Fruit fly (Drosophila melanogaster) whole organism, embryonic: Measurements from ENCODE around the gene NKCC.

Source experiments
- Asciz ChIP-seq: fragments of 200-800 bp; sonication (Bioruptor generic); optimal IDR thresholded peaks from 2 replicates; lab custom pipeline; 2017; ENCODE audit warnings: missing biosample characterization, mild to moderate bottlenecking, missing genetic modification characterization, missing genetic modification reagents
- Atf-2 ChIP-seq: fragments of 200-800 bp; sonication (Bioruptor generic); optimal IDR thresholded peaks from 2 replicates; lab custom pipeline; 2016; ENCODE audit warnings: missing biosample characterization, missing genetic modification characterization
- CG11093 ChIP-seq: fragments of 200-800 bp; sonication (Bioruptor generic); IDR thresholded peaks from 3 replicates; pipeline ENCODE4 v1.3.6; 2022; ENCODE audit warnings: missing biosample characterization, missing genetic modification characterization
- CG12155 ChIP-seq: fragments of 200-800 bp; sonication (Bioruptor generic); optimal IDR thresholded peaks from 3 replicates; lab custom pipeline; 2016; ENCODE audit warnings: missing biosample characterization, missing genetic modification characterization
- CG12769 ChIP-seq: fragments of 200-800 bp; sonication (Bioruptor generic); optimal IDR thresholded peaks from 2 replicates; lab custom pipeline; 2019; ENCODE audit warnings: missing biosample characterization, mild to moderate bottlenecking, missing genetic modification characterization, moderate library complexity
- CG13296 ChIP-seq: fragments of 200-800 bp; sonication (Bioruptor generic); optimal IDR thresholded peaks from 3 replicates; lab custom pipeline; 2018; ENCODE audit warnings: missing biosample characterization, mild to moderate bottlenecking, missing genetic modification characterization
- CG14050 ChIP-seq: fragments of 200-800 bp; sonication (Bioruptor generic); IDR thresholded peaks from 3 replicates; pipeline ENCODE4 v1.3.6; 2022; ENCODE audit warnings: missing biosample characterization, missing genetic modification characterization
- CG14860 ChIP-seq: fragments of 200-800 bp; sonication (Bioruptor generic); IDR thresholded peaks from 3 replicates; pipeline ENCODE4 v1.3.6; 2022; ENCODE audit warnings: missing biosample characterization, missing genetic modification characterization; ENCODE audit not compliant: partially characterized antibody
- CG15073 ChIP-seq: fragments of 200-800 bp; sonication (Bioruptor generic); optimal IDR thresholded peaks from 2 replicates; lab custom pipeline; 2016; ENCODE audit warnings: missing biosample characterization, missing genetic modification characterization
- CG15514 ChIP-seq: fragments of 200-800 bp; sonication (Bioruptor generic); optimal IDR thresholded peaks from 3 replicates; lab custom pipeline; 2017; ENCODE audit warnings: missing biosample characterization, missing genetic modification characterization, mild to moderate bottlenecking, moderate library complexity, missing genetic modification reagents
- CG1647 ChIP-seq: fragments of 200-800 bp; sonication (Bioruptor generic); optimal IDR thresholded peaks from 3 replicates; lab custom pipeline; 2016; ENCODE audit warnings: missing biosample characterization, missing genetic modification characterization
- CG18599 ChIP-seq: fragments of 200-800 bp; sonication (Bioruptor generic); optimal IDR thresholded peaks from 3 replicates; lab custom pipeline; 2017; ENCODE audit warnings: missing biosample characterization, missing genetic modification characterization, mild to moderate bottlenecking, moderate library complexity, missing genetic modification reagents
- CG2116 ChIP-seq: fragments of 200-800 bp; sonication (Bioruptor generic); optimal IDR thresholded peaks from 3 replicates; lab custom pipeline; 2018; ENCODE audit warnings: missing biosample characterization, mild to moderate bottlenecking, missing genetic modification characterization
- CG2712 ChIP-seq: fragments of 200-800 bp; optimal IDR thresholded peaks from 3 replicates; lab custom pipeline; 2019; ENCODE audit warnings: missing biosample characterization, mild to moderate bottlenecking, missing genetic modification characterization, moderate library complexity
- CG2889 ChIP-seq: fragments of 200-800 bp; sonication (Bioruptor generic); IDR thresholded peaks from 3 replicates; pipeline ENCODE4 v1.3.6; 2022; ENCODE audit warnings: missing biosample characterization, missing genetic modification characterization
- CG32767 ChIP-seq: fragments of 200-800 bp; sonication (Bioruptor generic); IDR thresholded peaks from 2 replicates; pipeline ENCODE4 v1.3.6; 2022; ENCODE audit warnings: missing biosample characterization, missing genetic modification characterization
- CG3281 ChIP-seq: fragments of 200-800 bp; sonication (Bioruptor generic); optimal IDR thresholded peaks from 3 replicates; lab custom pipeline; 2017; ENCODE audit warnings: missing biosample characterization, mild to moderate bottlenecking, missing genetic modification characterization
- CG3726 ChIP-seq: fragments of 200-800 bp; sonication (Bioruptor generic); IDR thresholded peaks from 3 replicates; pipeline ENCODE4, ENCODE4 v1.3.6; 2022; ENCODE audit warnings: missing biosample characterization, missing genetic modification characterization
- CG5953 ChIP-seq: fragments of 200-800 bp; sonication (Bioruptor generic); IDR thresholded peaks from 2 replicates; pipeline ENCODE4 v1.3.6; 2022; ENCODE audit warnings: missing biosample characterization, missing genetic modification characterization
- CG6654 ChIP-seq: fragments of 200-800 bp; sonication (Bioruptor generic); optimal IDR thresholded peaks from 2 replicates; lab custom pipeline; 2017; ENCODE audit warnings: missing biosample characterization, mild to moderate bottlenecking, missing genetic modification characterization
- CG6683 ChIP-seq: fragments of 200-800 bp; sonication (Bioruptor generic); optimal IDR thresholded peaks from 2 replicates; lab custom pipeline; 2017; ENCODE audit warnings: missing biosample characterization, mild to moderate bottlenecking, missing genetic modification characterization, missing genetic modification reagents
- CG9727 ChIP-seq: fragments of 200-800 bp; sonication (Bioruptor generic); optimal IDR thresholded peaks from 3 replicates; lab custom pipeline; 2017; ENCODE audit warnings: missing biosample characterization, mild to moderate bottlenecking, missing genetic modification characterization
- CG9932 ChIP-seq: fragments of 200-800 bp; sonication (Bioruptor generic); IDR thresholded peaks from 2 replicates; pipeline ENCODE4 v1.3.6; 2022; ENCODE audit warnings: missing biosample characterization, missing genetic modification characterization
- CoRest ChIP-seq: fragments of 200-800 bp; sonication (Bioruptor generic); optimal IDR thresholded peaks from 3 replicates; lab custom pipeline; 2018; ENCODE audit warnings: missing biosample characterization, mild to moderate bottlenecking, missing genetic modification characterization, moderate library complexity
- D ChIP-seq, 2 experiments: fragments of 200-800 bp in 1 of 2; fragments of >200 bp in 1 of 2; sonication (Bioruptor generic) in 1 of 2; optimal IDR thresholded peaks; 2 replicates in 1 of 2; 3 replicates in 1 of 2; lab custom pipeline; 2017; ENCODE audit warnings: mild to moderate bottlenecking in 1 of 2, missing biosample characterization in 1 of 2, missing genetic modification characterization in 1 of 2, missing genetic modification reagents in 1 of 2
- Dfd ChIP-seq, 2 experiments: fragments of >200 bp; optimal IDR thresholded peaks; 2 replicates each; lab custom pipeline; 2017; ENCODE audit warnings: missing biosample characterization in 2 of 2, missing genetic modification characterization in 2 of 2
- Dip3 ChIP-seq: fragments of 200-800 bp; sonication (Bioruptor generic); optimal IDR thresholded peaks from 3 replicates; lab custom pipeline; 2016; ENCODE audit warnings: missing biosample characterization, missing genetic modification characterization
- ERR ChIP-seq: fragments of 200-800 bp; sonication (Bioruptor generic); optimal IDR thresholded peaks from 2 replicates; lab custom pipeline; 2016; ENCODE audit warnings: missing biosample characterization, missing genetic modification characterization
- MTF-1 ChIP-seq: fragments of 200-800 bp; sonication (Bioruptor generic); optimal IDR thresholded peaks from 2 replicates; lab custom pipeline; 2018; ENCODE audit warnings: missing biosample characterization, mild to moderate bottlenecking, missing genetic modification characterization, borderline replicate concordance
- NfI ChIP-seq: fragments of 200-800 bp; sonication (Bioruptor generic); optimal IDR thresholded peaks from 3 replicates; lab custom pipeline; 2018; ENCODE audit warnings: missing biosample characterization, mild to moderate bottlenecking, missing genetic modification characterization, moderate library complexity
- Sry-β ChIP-seq: fragments of 200-800 bp; sonication (Bioruptor generic); optimal IDR thresholded peaks from 2 replicates; lab custom pipeline; 2018; ENCODE audit warnings: missing biosample characterization, mild to moderate bottlenecking, missing genetic modification characterization, moderate library complexity
- Sry-δ ChIP-seq: fragments of 200-800 bp; sonication (Bioruptor generic); optimal IDR thresholded peaks from 2 replicates; lab custom pipeline; 2016; ENCODE audit warnings: missing biosample characterization, missing genetic modification characterization
- Usf ChIP-seq: fragments of 200-800 bp; sonication (Bioruptor generic); optimal IDR thresholded peaks from 2 replicates; lab custom pipeline; 2017; ENCODE audit warnings: missing genotype, missing biosample characterization, missing genetic modification characterization
- chif ChIP-seq, 2 experiments: fragments of 200-800 bp; sonication (Bioruptor generic); optimal IDR thresholded peaks; 3 replicates each; lab custom pipeline; 2016; ENCODE audit warnings: missing biosample characterization in 2 of 2, missing genetic modification characterization in 2 of 2
- dati ChIP-seq: fragments of 200-800 bp; sonication (Bioruptor generic); IDR thresholded peaks from 2 replicates; pipeline ENCODE4 v1.3.6; 2022; ENCODE audit warnings: missing biosample characterization, missing genetic modification characterization
- dm ChIP-seq: fragments of 200-800 bp; sonication (Bioruptor generic); optimal IDR thresholded peaks from 3 replicates; lab custom pipeline; 2016; ENCODE audit warnings: missing biosample characterization, missing genetic modification characterization
- fru ChIP-seq: fragments of >200 bp; optimal IDR thresholded peaks from 2 replicates; lab custom pipeline; 2017
- ftz-f1 ChIP-seq: fragments of 200-800 bp; sonication (Bioruptor generic); optimal IDR thresholded peaks from 2 replicates; lab custom pipeline; 2016; ENCODE audit warnings: missing biosample characterization, missing genetic modification characterization
- fu2 ChIP-seq: fragments of 200-800 bp; sonication (Bioruptor generic); optimal IDR thresholded peaks from 2 replicates; lab custom pipeline; 2016; ENCODE audit warnings: missing biosample characterization, missing genetic modification characterization
- h ChIP-seq: fragments of >200 bp; optimal IDR thresholded peaks from 2 replicates; lab custom pipeline; 2017
- kay ChIP-seq: fragments of 200-800 bp; sonication (Bioruptor generic); optimal IDR thresholded peaks from 2 replicates; lab custom pipeline; 2016; ENCODE audit warnings: missing biosample characterization, missing genetic modification characterization
- lilli ChIP-seq: fragments of 200-800 bp; sonication (Bioruptor generic); optimal IDR thresholded peaks from 3 replicates; lab custom pipeline; 2016; ENCODE audit warnings: missing biosample characterization, missing genetic modification characterization
- maf-S ChIP-seq: fragments of 200-800 bp; sonication (Bioruptor generic); optimal IDR thresholded peaks from 2 replicates; lab custom pipeline; 2016; ENCODE audit warnings: missing biosample characterization, missing genetic modification characterization
- mirr ChIP-seq: fragments of 200-800 bp; sonication (Bioruptor generic); optimal IDR thresholded peaks from 3 replicates; lab custom pipeline; 2018; ENCODE audit warnings: missing biosample characterization, mild to moderate bottlenecking, missing genetic modification characterization
- odd ChIP-seq: fragments of 200-800 bp; sonication (Bioruptor generic); optimal IDR thresholded peaks from 2 replicates; lab custom pipeline; 2017; ENCODE audit warnings: missing biosample characterization, mild to moderate bottlenecking, missing genetic modification characterization
- row ChIP-seq: fragments of 200-800 bp; sonication (Bioruptor generic); IDR thresholded peaks from 3 replicates; pipeline ENCODE4 v1.3.6; 2022; ENCODE audit warnings: missing biosample characterization, missing genetic modification characterization
- schlank ChIP-seq: fragments of 200-800 bp; sonication (Bioruptor generic); optimal IDR thresholded peaks from 2 replicates; lab custom pipeline; 2018; ENCODE audit warnings: missing biosample characterization, mild to moderate bottlenecking, missing genetic modification characterization
- slou ChIP-seq: fragments of 200-800 bp; sonication (Bioruptor generic); optimal IDR thresholded peaks from 3 replicates; lab custom pipeline; 2016; ENCODE audit warnings: missing biosample characterization, missing genetic modification characterization
- sob ChIP-seq: fragments of 200-800 bp; sonication (Bioruptor generic); IDR thresholded peaks from 2 replicates; pipeline ENCODE4 v1.3.6; 2022; ENCODE audit warnings: missing biosample characterization, missing genetic modification characterization
- stwl ChIP-seq: fragments of 200-800 bp; sonication (Bioruptor generic); optimal IDR thresholded peaks from 3 replicates; lab custom pipeline; 2018; ENCODE audit warnings: missing biosample characterization, mild to moderate bottlenecking, missing genetic modification characterization, moderate library complexity
- zfh1 ChIP-seq: fragments of 200-800 bp; sonication (Bioruptor generic); IDR thresholded peaks from 3 replicates; pipeline ENCODE4 v1.3.6; 2022; ENCODE audit warnings: missing biosample characterization, missing genetic modification characterization

The NKCC gene

DNA sequence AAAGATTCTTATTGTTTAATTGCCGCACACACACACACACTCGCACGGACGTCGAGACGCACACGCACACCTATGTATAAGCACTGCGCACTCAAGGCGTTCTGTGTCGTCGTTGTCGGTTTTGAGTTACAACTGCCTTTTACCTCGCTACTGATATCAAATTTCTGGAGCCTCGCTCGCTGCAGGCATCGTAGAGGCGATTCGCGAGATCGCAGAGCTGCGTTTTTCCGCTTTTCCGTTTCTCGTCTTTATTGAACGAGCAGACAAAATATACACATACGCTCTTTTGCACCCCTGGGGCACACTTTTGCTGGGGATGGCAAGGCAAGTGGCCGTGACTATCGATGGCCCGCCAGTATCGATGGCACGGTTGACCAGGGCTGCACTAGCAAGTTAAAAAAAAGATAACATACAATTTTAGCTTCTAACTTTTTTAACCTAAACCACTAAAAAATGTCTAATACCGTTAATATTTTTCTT, 45.0 kb upstream of the NKCC start, which contains the start of gene CG2519 (continued):
- TF ChIP-seq Usf (no peak), CG13296 (GFP tag; lab: Kevin White, UChicago) (no peak), ftz-f1 (GFP tag; lab: Kevin White, UChicago) (peak; percentile 81), kay (GFP tag; lab: Kevin White, UChicago) (no peak), chif (GFP tag; optimal IDR thresholded peaks at IDR 0.05; lab: Kevin White, UChicago) (peak; percentile 33 to 51), CG2889 (GFP tag; lab: Robert Waterston, UW) (no peak), CG12769 (tag; lab: Kevin White, UChicago) (peak; percentile 42), slou (no peak), zfh1 (peak; percentile 66), CG1647 (GFP tag; lab: Kevin White, UChicago) (peak; percentile 36), Dfd (GFP tag; optimal IDR thresholded peaks at IDR 0.05; lab: Kevin White, UChicago) (no peak), lilli (GFP tag; lab: Kevin White, UChicago) (peak; percentile 77), CG5953 (GFP tag; lab: Robert Waterston, UW) (no peak), sob (peak; percentile 78), CG3726 (GFP tag; lab: Robert Waterston, UW) (no peak), CG14050 (GFP tag; lab: Robert Waterston, UW) (peak; percentile 14; the same call in 1 of the 3 replicates), CG32767 (GFP tag; lab: Robert Waterston, UW) (0 out of 2 replicates have a peak, but pooled peaks have one; percentile 14), CG14860 (peak; percentile 87), CG11093 (GFP tag; lab: Robert Waterston, UW) (no peak), row (GFP tag; lab: Robert Waterston, UW) (peak; percentile 86), CG2712 (tag; lab: Kevin White, UChicago) (no peak), CG6654 (GFP tag; lab: Kevin White, UChicago) (no peak), fu2 (GFP tag; lab: Kevin White, UChicago) (peak; percentile 67), Sry-δ (GFP tag; lab: Kevin White, UChicago) (peak; percentile 97), stwl (tag; lab: Kevin White, UChicago) (no peak), CG15073 (GFP tag; lab: Kevin White, UChicago) (no peak), ERR (GFP tag; lab: Kevin White, UChicago) (peak; percentile 57), CoRest (tag; lab: Kevin White, UChicago) (no peak), CG15514 (GFP tag; lab: Kevin White, UChicago) (peak; percentile 86), CG2116 (GFP tag; lab: Kevin White, UChicago) (peak; percentile 87), fru (lab: Kevin White, UChicago) (no peak), CG3281 (GFP tag; lab: Kevin White, UChicago) (no peak), Asciz (GFP tag; lab: Kevin White, UChicago) (no peak), mirr (GFP tag; lab: Kevin White, UChicago) (no peak), schlank (tag; lab: Kevin White, UChicago) (no peak), D (optimal IDR thresholded peaks at IDR 0.05; lab: Kevin White, UChicago) (peak; percentile 81), D (GFP tag; optimal IDR thresholded peaks at IDR 0.05; lab: Kevin White, UChicago) (no peak), CG18599 (GFP tag; lab: Kevin White, UChicago) (no peak), MTF-1 (GFP tag; lab: Kevin White, UChicago) (peak; percentile 53), Sry-β (GFP tag; lab: Kevin White, UChicago) (peak; percentile 74), NfI (no peak), Dip3 (GFP tag; lab: Kevin White, UChicago) (peak; percentile 52), dati (GFP tag; lab: Robert Waterston, UW) (peak; percentile 55; the same call in 1 of the 2 replicates), h (lab: Kevin White, UChicago) (no peak), CG6683 (peak; percentile 15), CG12155 (peak; percentile 58), odd (GFP tag; lab: Kevin White, UChicago) (no peak), maf-S (GFP tag; lab: Kevin White, UChicago) (peak; percentile 16), CG9932 (peak; percentile 91), Atf-2 (peak; percentile 15), CG9727 (GFP tag; lab: Kevin White, UChicago) (no peak), dm (GFP tag; lab: Kevin White, UChicago) (peak; percentile 51)
